Fruit fly (Drosophila melanogaster): Measurements from ENCODE around the gene CG8209.
A peak's percentile ranks its signal among the peaks of the same experiment; 100 is the strongest.

Gene CG8209

dm6 chr3L:7952978-7953377, 23.2 kb upstream of the CG8209 start (continued):
- peak; percentile 25 for TF ChIP-seq CG13775 (GFP tag; optimal IDR thresholded peaks at IDR 0.05)
- no peak for TF ChIP-seq fd3F (GFP tag; optimal IDR thresholded peaks at IDR 0.05)
- no peak for TF ChIP-seq bbx (GFP tag; IDR thresholded peaks at IDR 0.05; ENCODE audit: partially characterized antibody)
- TF ChIP-seq CG10267 (tag; optimal IDR thresholded peaks at IDR 0.05) = peak; percentile 37
- no peak for TF ChIP-seq Bteb2 (GFP tag; optimal IDR thresholded peaks at IDR 0.05)
- peak; percentile 44 for TF ChIP-seq CG6254 (GFP tag; optimal IDR thresholded peaks at IDR 0.05)
- no peak for TF ChIP-seq CoRest (tag; optimal IDR thresholded peaks at IDR 0.05)
- TF ChIP-seq Sox100B (GFP tag; optimal IDR thresholded peaks at IDR 0.05) = peak; percentile 60
- TF ChIP-seq Oli (tag; optimal IDR thresholded peaks at IDR 0.05) = peak; percentile 44
- no peak for TF ChIP-seq eve (GFP tag; optimal IDR thresholded peaks at IDR 0.05)
- TF ChIP-seq CG15696 (tag; optimal IDR thresholded peaks at IDR 0.05) = peak; percentile 27
- TF ChIP-seq zfh2 (GFP tag; optimal IDR thresholded peaks at IDR 0.05) = no peak
- no peak for TF ChIP-seq caup (GFP tag; optimal IDR thresholded peaks at IDR 0.05; ENCODE audit: severe bottlenecking)
- TF ChIP-seq Eip74EF (GFP tag; optimal IDR thresholded peaks at IDR 0.05) = no peak
- peak in 1 of 2 experiments; percentile 37 for TF ChIP-seq bsh (GFP tag; optimal IDR thresholded peaks at IDR 0.05)
- TF ChIP-seq NC2β (GFP tag; optimal IDR thresholded peaks at IDR 0.05) = no peak
- no peak for TF ChIP-seq Myb (GFP tag; optimal IDR thresholded peaks at IDR 0.05)
- no peak for TF ChIP-seq D (optimal IDR thresholded peaks at IDR 0.05)
- TF ChIP-seq D (GFP tag; optimal IDR thresholded peaks at IDR 0.05) = peak; percentile 48
- peak; percentile 29 for TF ChIP-seq CG4820 (GFP tag; optimal IDR thresholded peaks at IDR 0.05)
- peak; percentile 21 for TF ChIP-seq Asciz (GFP tag; optimal IDR thresholded peaks at IDR 0.05)
- no peak for TF ChIP-seq sisA (GFP tag; IDR thresholded peaks at IDR 0.05)
- TF ChIP-seq grau (tag; optimal IDR thresholded peaks at IDR 0.05) = peak; percentile 4
- TF ChIP-seq lov (optimal IDR thresholded peaks at IDR 0.05) = no peak
- TF ChIP-seq lov (GFP tag; IDR thresholded peaks at IDR 0.05) = no peak
- peak; percentile 15 for TF ChIP-seq CG7556 (GFP tag; optimal IDR thresholded peaks at IDR 0.05)
- no peak for TF ChIP-seq ro (GFP tag; IDR thresholded peaks at IDR 0.05)
- no peak for TF ChIP-seq Dp (GFP tag; optimal IDR thresholded peaks at IDR 0.05)
- peak; percentile 51 for TF ChIP-seq Med (GFP tag)
- TF ChIP-seq nom (GFP tag; optimal IDR thresholded peaks at IDR 0.05) = no peak
- peak; percentile 81 for TF ChIP-seq CG17361 (GFP tag; IDR thresholded peaks at IDR 0.05)
- no peak for TF ChIP-seq CG13123 (GFP tag; optimal IDR thresholded peaks at IDR 0.05)
- peak; percentile 60 for TF ChIP-seq CG31441 (GFP tag; IDR thresholded peaks at IDR 0.05)
- TF ChIP-seq az2 (GFP tag; optimal IDR thresholded peaks at IDR 0.05) = peak; percentile 21
- peak; percentile 63 for TF ChIP-seq CG9727 (GFP tag; optimal IDR thresholded peaks at IDR 0.05)
- TF ChIP-seq z (GFP tag; IDR thresholded peaks at IDR 0.05) = no peak
- TF ChIP-seq CG33557 (GFP tag; optimal IDR thresholded peaks at IDR 0.05) = peak; percentile 9
- peak; percentile 52 for TF ChIP-seq fd96Cb (tag; optimal IDR thresholded peaks at IDR 0.05)

dm6 chr3L:7953728-7954127, 22.5 kb upstream of the CG8209 start:
- peak; percentile 20; the same call in 1 of the 2 replicates for TF ChIP-seq Xrp1 (GFP tag; IDR thresholded peaks at IDR 0.05)
- TF ChIP-seq phol (tag; optimal IDR thresholded peaks at IDR 0.05) = peak; percentile 32
- TF ChIP-seq gem (tag; optimal IDR thresholded peaks at IDR 0.05) = peak; percentile 50
- TF ChIP-seq CG31441 (GFP tag; IDR thresholded peaks at IDR 0.05) = peak; percentile 29; the same call in 1 of the 2 replicates
- TF ChIP-seq Hand (GFP tag; optimal IDR thresholded peaks at IDR 0.05) = no peak
- peak; percentile 37 for TF ChIP-seq CG10267 (tag; optimal IDR thresholded peaks at IDR 0.05)
- no peak for TF ChIP-seq nerfin-2 (GFP tag; IDR thresholded peaks at IDR 0.05; ENCODE audit: partially characterized antibody)
- TF ChIP-seq row (GFP tag; IDR thresholded peaks at IDR 0.05) = peak; percentile 33; the same call in 1 of the 3 replicates
- peak; percentile 4 for TF ChIP-seq D19A (tag; optimal IDR thresholded peaks at IDR 0.05)
- 0 out of 2 replicates have a peak, but pooled peaks have one; percentile 28 for TF ChIP-seq vvl (GFP tag; IDR thresholded peaks at IDR 0.05)
- peak; percentile 67 for TF ChIP-seq CG18262 (tag; optimal IDR thresholded peaks at IDR 0.05)
- no peak for TF ChIP-seq her (GFP tag; optimal IDR thresholded peaks at IDR 0.05)
- TF ChIP-seq CG2678 (tag; optimal IDR thresholded peaks at IDR 0.05) = peak; percentile 10
- no peak for TF ChIP-seq CG1529 (GFP tag; optimal IDR thresholded peaks at IDR 0.05)
- TF ChIP-seq fd96Cb (tag; optimal IDR thresholded peaks at IDR 0.05) = peak; percentile 3
- TF ChIP-seq bsh (GFP tag; optimal IDR thresholded peaks at IDR 0.05) = peak in 1 of 2 experiments; percentile 17
- TF ChIP-seq CG15696 (tag; optimal IDR thresholded peaks at IDR 0.05) = peak; percentile 35
- peak; percentile 24 for TF ChIP-seq CG33557 (GFP tag; optimal IDR thresholded peaks at IDR 0.05)
- TF ChIP-seq CG8388 (GFP tag; optimal IDR thresholded peaks at IDR 0.05) = peak; percentile 23
